Worm (Caenorhabditis elegans) whole organism, young adult: ENCODE results near the gene clc-6.

Experiments used
- B0019.2 ChIP-seq: fragments of 200-800 bp; sonication (Bioruptor generic); conservative IDR thresholded peaks from 2 replicates; pipeline ENCODE4 v1.3.6; 2022; ENCODE audit warnings: missing genetic modification reagents, missing genetic modification characterization, missing compliant biosample characterization
- F23B12.7 ChIP-seq: sonication (generic microtip); optimal IDR thresholded peaks from 2 replicates; lab custom pipeline; 2017; ENCODE audit warnings: missing genetic modification characterization, mild to moderate bottlenecking, missing compliant biosample characterization, antibody characterized with exemption, moderate library complexity; ENCODE audit not compliant: insufficient read depth
- F52B5.7 ChIP-seq: sonication (generic microtip); optimal IDR thresholded peaks from 2 replicates; lab custom pipeline; 2016; ENCODE audit warnings: mild to moderate bottlenecking, missing genetic modification characterization, missing compliant biosample characterization
- Y53G8AR.9 ChIP-seq: fragments of 200-800 bp; sonication (Bioruptor generic); conservative IDR thresholded peaks from 2 replicates; pipeline ENCODE4 v1.3.6; 2022; ENCODE audit warnings: missing genetic modification reagents, missing genetic modification characterization, missing compliant biosample characterization
- Y56A3A.18 ChIP-seq: fragments of 200-800 bp; sonication (Bioruptor generic); IDR thresholded peaks from 2 replicates; pipeline ENCODE4 v1.3.6; 2022; ENCODE audit warnings: missing genetic modification reagents, missing genetic modification characterization, missing compliant biosample characterization
- Y67H2A.10 ChIP-seq: fragments of 200-800 bp; sonication (Bioruptor generic); conservative IDR thresholded peaks from 2 replicates; pipeline ENCODE4 v1.3.6; 2022; ENCODE audit warnings: missing genetic modification reagents, missing genetic modification characterization, missing compliant biosample characterization
- Y95B8A.8 ChIP-seq: fragments of 200-800 bp; sonication (Bioruptor generic); IDR thresholded peaks from 2 replicates; pipeline ENCODE4 v1.3.6; 2022; ENCODE audit warnings: missing genetic modification reagents, missing genetic modification characterization, missing compliant biosample characterization
- ama-1 ChIP-seq, 3 experiments: fragments of 150-350 bp in 1 of 3; sonication (generic microtip) in 2 of 3; optimal IDR thresholded peaks; 2 replicates each; lab custom pipeline; 2014 to 2018; ENCODE audit warnings: missing biosample characterization in 2 of 3, missing genetic modification characterization in 2 of 3, missing genetic modification reagents in 2 of 3
- aptf-2 ChIP-seq: fragments of 200-800 bp; sonication (Bioruptor generic); conservative IDR thresholded peaks from 2 replicates; pipeline ENCODE4 v1.3.6; 2022; ENCODE audit warnings: missing genetic modification reagents, missing genetic modification characterization, missing compliant biosample characterization
- athp-1 ChIP-seq: sonication (generic microtip); optimal IDR thresholded peaks from 2 replicates; lab custom pipeline; 2017; ENCODE audit warnings: mild to moderate bottlenecking, missing genetic modification characterization, missing compliant biosample characterization
- attf-6 ChIP-seq: fragments of 200-800 bp; sonication (Bioruptor generic); IDR thresholded peaks from 2 replicates; pipeline ENCODE4 v1.3.6; 2022; ENCODE audit warnings: missing genetic modification reagents, missing genetic modification characterization, missing compliant biosample characterization
- ceh-40 ChIP-seq: fragments of 200-800 bp; sonication (Bioruptor generic); IDR thresholded peaks from 2 replicates; pipeline ENCODE4 v1.3.6; 2022; ENCODE audit warnings: missing genetic modification characterization, missing compliant biosample characterization
- dpl-1 ChIP-seq: fragments of 150-350 bp; optimal IDR thresholded peaks from 2 replicates; lab custom pipeline; 2014; ENCODE audit warnings: missing biosample characterization, missing genetic modification reagents, missing genetic modification characterization
- ekl-4 ChIP-seq: fragments of 200-800 bp; sonication (Bioruptor generic); IDR thresholded peaks from 2 replicates; pipeline ENCODE4 v1.3.6; 2022; ENCODE audit warnings: missing genetic modification reagents, missing genetic modification characterization, missing compliant biosample characterization
- hlh-12 ChIP-seq: sonication (generic microtip); optimal IDR thresholded peaks from 2 replicates; lab custom pipeline; 2016; ENCODE audit warnings: missing genetic modification characterization, missing compliant biosample characterization
- hrde-1 ChIP-seq: sonication (generic microtip); optimal IDR thresholded peaks from 2 replicates; lab custom pipeline; 2016; ENCODE audit warnings: missing genetic modification characterization, mild to moderate bottlenecking, missing compliant biosample characterization, moderate library complexity, missing genotype, missing genetic modification reagents, borderline replicate concordance
- hsf-1 ChIP-seq: fragments of 200-800 bp; sonication (Bioruptor generic); IDR thresholded peaks from 2 replicates; pipeline ENCODE4 v1.3.6; 2022; ENCODE audit warnings: missing genetic modification reagents, missing genetic modification characterization, missing compliant biosample characterization
- lin-26 ChIP-seq: fragments of 200-800 bp; sonication (Bioruptor generic); IDR thresholded peaks from 2 replicates; pipeline ENCODE4 v1.3.6; 2022; ENCODE audit warnings: missing genetic modification reagents, missing genetic modification characterization, missing compliant biosample characterization
- lin-35 ChIP-seq, 3 experiments: fragments of 150-350 bp in 2 of 3; sonication (generic microtip) in 1 of 3; optimal IDR thresholded peaks; 2 replicates each; lab custom pipeline; 2014 to 2018; ENCODE audit warnings: missing biosample characterization in 3 of 3, missing genetic modification characterization in 3 of 3, missing genetic modification reagents in 3 of 3
- lir-1 ChIP-seq: fragments of 200-800 bp; sonication (Bioruptor generic); conservative IDR thresholded peaks from 2 replicates; pipeline ENCODE4 v1.3.6; 2022; ENCODE audit warnings: missing genetic modification reagents, missing genetic modification characterization, missing compliant biosample characterization
- lsl-1 ChIP-seq: fragments of 200-800 bp; sonication (Bioruptor generic); optimal IDR thresholded peaks from 2 replicates; lab custom pipeline; 2018; ENCODE audit warnings: mild to moderate bottlenecking, missing genetic modification characterization, moderate library complexity, missing compliant biosample characterization
- mes-4 ChIP-seq: sonication (generic microtip); optimal IDR thresholded peaks from 2 replicates; lab custom pipeline; 2016; ENCODE audit warnings: missing genotype, missing genetic modification characterization, missing compliant biosample characterization
- nfya-1 ChIP-seq: sonication (generic microtip); optimal IDR thresholded peaks from 2 replicates; lab custom pipeline; 2017; ENCODE audit warnings: antibody characterized with exemption, missing compliant biosample characterization, missing genetic modification characterization, borderline replicate concordance; ENCODE audit not compliant: insufficient read depth
- rpc-1 ChIP-seq, 2 experiments: fragments of 150-350 bp in 1 of 2; sonication (generic microtip) in 1 of 2; optimal IDR thresholded peaks; 2 replicates each; lab custom pipeline; 2014 to 2018; ENCODE audit warnings: missing biosample characterization in 1 of 2, missing genetic modification characterization in 1 of 2, missing genetic modification reagents in 1 of 2, missing genotype in 1 of 2
- sdz-38 ChIP-seq: sonication (generic microtip); optimal IDR thresholded peaks from 2 replicates; lab custom pipeline; 2016; ENCODE audit warnings: missing genotype, missing genetic modification characterization, missing compliant biosample characterization
- snpc-4 ChIP-seq, 5 experiments: fragments of 150-350 bp in 1 of 5; sonication (generic microtip) in 4 of 5; optimal IDR thresholded peaks; 2 replicates each; lab custom pipeline; 2014 to 2018; ENCODE audit warnings: missing genetic modification characterization in 5 of 5, missing biosample characterization in 3 of 5, antibody characterized with exemption in 2 of 5, mild to moderate bottlenecking in 2 of 5, missing compliant biosample characterization in 2 of 5, missing genotype in 2 of 5, moderate library complexity in 2 of 5, missing genetic modification reagents in 1 of 5
- somi-1 ChIP-seq: fragments of 200-800 bp; sonication (Bioruptor generic); optimal IDR thresholded peaks from 2 replicates; lab custom pipeline; 2018; ENCODE audit warnings: mild to moderate bottlenecking, missing genetic modification characterization, missing compliant biosample characterization
- sptf-2 ChIP-seq: fragments of 200-800 bp; sonication (Bioruptor generic); optimal IDR thresholded peaks from 2 replicates; lab custom pipeline; 2018; ENCODE audit warnings: mild to moderate bottlenecking, missing genetic modification characterization, missing compliant biosample characterization
- tlf-1 ChIP-seq: fragments of 200-800 bp; sonication (Bioruptor generic); optimal IDR thresholded peaks from 2 replicates; lab custom pipeline; 2018; ENCODE audit warnings: mild to moderate bottlenecking, missing genetic modification characterization, missing compliant biosample characterization
- unc-62 ChIP-seq: fragments of 150-350 bp; optimal IDR thresholded peaks from 2 replicates; lab custom pipeline; 2014; ENCODE audit warnings: missing biosample characterization, missing genetic modification reagents, missing genetic modification characterization
- zfh-2 ChIP-seq: fragments of 200-800 bp; sonication (Bioruptor generic); conservative IDR thresholded peaks from 2 replicates; pipeline ENCODE4 v1.3.6; 2022; ENCODE audit warnings: missing genetic modification reagents, missing genetic modification characterization, missing compliant biosample characterization
- zim-3 ChIP-seq: sonication (generic microtip); optimal IDR thresholded peaks from 2 replicates; lab custom pipeline; 2017; ENCODE audit warnings: mild to moderate bottlenecking, missing genetic modification characterization, moderate library complexity, missing compliant biosample characterization
- ztf-26 ChIP-seq: sonication (generic microtip); optimal IDR thresholded peaks from 2 replicates; lab custom pipeline; 2017; ENCODE audit warnings: missing genetic modification characterization, missing compliant biosample characterization

The clc-6 gene

ce11 chrV:11228653-11229173 is 32.7 kb upstream of the clc-6 start, which contains the start of gene pqn-70 (continued):
- TF ChIP-seq Y53G8AR.9: no peak
- TF ChIP-seq F52B5.7 (tag; lab: Kevin White, UChicago): no peak
- TF ChIP-seq dpl-1: no peak
- TF ChIP-seq athp-1: peak; percentile 33
- TF ChIP-seq B0019.2 (GFP tag; lab: Robert Waterston, UW): no peak
- peak; percentile 46 for TF ChIP-seq tlf-1 (GFP tag; lab: Kevin White, UChicago)
- no peak for TF ChIP-seq zfh-2 (GFP tag; lab: Robert Waterston, UW)
- TF ChIP-seq rpc-1 (optimal IDR thresholded peaks at IDR 0.05; lab: Kevin White, UChicago): no peak
- TF ChIP-seq rpc-1 (tag; optimal IDR thresholded peaks at IDR 0.05; lab: Kevin White, UChicago): no peak
- TF ChIP-seq Y67H2A.10 (GFP tag; lab: Robert Waterston, UW): peak; percentile 53; the same call in 1 of the 2 replicates
- no peak for TF ChIP-seq hlh-12 (tag; lab: Kevin White, UChicago)
- TF ChIP-seq F23B12.7 (tag; lab: Kevin White, UChicago): peak; percentile 53
- no peak for TF ChIP-seq hrde-1 (tag; lab: Kevin White, UChicago)
- TF ChIP-seq aptf-2 (GFP tag; lab: Robert Waterston, UW): no peak
- no peak for TF ChIP-seq sptf-2
- no peak for TF ChIP-seq ama-1 (optimal IDR thresholded peaks at IDR 0.05; lab: Kevin White, UChicago)
- TF ChIP-seq ama-1 (GFP tag; optimal IDR thresholded peaks at IDR 0.05; lab: Kevin White, UChicago): no peak
- no peak for TF ChIP-seq nfya-1 (tag; lab: Kevin White, UChicago)
- peak; percentile 28 for TF ChIP-seq lsl-1 (GFP tag; lab: Kevin White, UChicago)
- TF ChIP-seq ztf-26 (tag; lab: Kevin White, UChicago): no peak
- no peak for TF ChIP-seq hsf-1 (GFP tag; lab: Robert Waterston, UW)
- no peak for TF ChIP-seq unc-62 (GFP tag; lab: Kevin White, UChicago)
- peak; percentile 13 for TF ChIP-seq snpc-4 (GFP tag; optimal IDR thresholded peaks at IDR 0.05; lab: Kevin White, UChicago)
- peak in 3 of 4 experiments; percentile 32 to 69 (median 65) for TF ChIP-seq snpc-4 (tag; optimal IDR thresholded peaks at IDR 0.05; lab: Kevin White, UChicago)
- TF ChIP-seq ceh-40 (GFP tag; lab: Robert Waterston, UW): no peak
- no peak for TF ChIP-seq zim-3 (tag; lab: Kevin White, UChicago)
- TF ChIP-seq lin-26 (GFP tag; lab: Robert Waterston, UW): peak; percentile 71; the same call in 1 of the 2 replicates
- no peak for TF ChIP-seq sdz-38
- peak; percentile 45; the same call in 1 of the 2 replicates for TF ChIP-seq lir-1
- TF ChIP-seq Y56A3A.18 (GFP tag; lab: Robert Waterston, UW): no peak
- no peak for TF ChIP-seq attf-6 (GFP tag; lab: Robert Waterston, UW)
- TF ChIP-seq Y95B8A.8: 0 out of 2 replicates have a peak, but pooled peaks have one; percentile 7

- no peak for TF ChIP-seq snpc-4 (GFP tag; optimal IDR thresholded peaks at IDR 0.05; lab: Kevin White, UChicago)
- TF ChIP-seq snpc-4 (tag; optimal IDR thresholded peaks at IDR 0.05; lab: Kevin White, UChicago): peak in 2 of 4 experiments; percentile 32 to 39
- peak in 1 of 3 experiments; percentile 37 for TF ChIP-seq lin-35 (GFP tag; optimal IDR thresholded peaks at IDR 0.05; lab: Kevin White, UChicago)
- peak; percentile 8 for TF ChIP-seq somi-1
- 0 out of 2 replicates have a peak, but pooled peaks have one; percentile 18 for TF ChIP-seq ekl-4 (GFP tag; lab: Robert Waterston, UW)
- no peak for TF ChIP-seq B0019.2 (GFP tag; lab: Robert Waterston, UW)
- TF ChIP-seq mes-4 (tag; lab: Kevin White, UChicago): no peak
- TF ChIP-seq ama-1 (optimal IDR thresholded peaks at IDR 0.05; lab: Kevin White, UChicago): peak; percentile 22
- TF ChIP-seq ama-1 (GFP tag; optimal IDR thresholded peaks at IDR 0.05; lab: Kevin White, UChicago): peak in 1 of 2 experiments; percentile 15
- TF ChIP-seq nfya-1 (tag; lab: Kevin White, UChicago): no peak
These were observed 30.0 kb upstream of the clc-6 start, which contains the start of gene bgal-1 for ce11 chrV:11225981-11226380. TSS of gene bgal-1 (minus strand) at chrV:11226018.
